Worm (Caenorhabditis elegans) whole organism, L3 larva: Measurements from ENCODE around the gene col-142.

Source experiments
- aly-2 ChIP-seq: fragments of 150-350 bp; optimal IDR thresholded peaks from 2 replicates; lab custom pipeline; 2014; ENCODE audit warnings: missing biosample characterization, missing genetic modification characterization
- ceh-16 ChIP-seq: sonication (generic microtip); optimal IDR thresholded peaks from 2 replicates; lab custom pipeline; 2017; ENCODE audit warnings: missing biosample characterization, missing genetic modification characterization
- egl-27 ChIP-seq: sonication (generic microtip); optimal IDR thresholded peaks from 4 replicates; lab custom pipeline; 2017; ENCODE audit warnings: missing biosample characterization, missing genetic modification reagents, missing genetic modification characterization
- nhr-25 ChIP-seq: sonication (generic microtip); optimal IDR thresholded peaks from 2 replicates; lab custom pipeline; 2017; ENCODE audit warnings: missing biosample characterization, missing genetic modification characterization
- nhr-76 ChIP-seq: fragments of 150-350 bp; sonication (generic microtip); optimal IDR thresholded peaks from 5 replicates; lab custom pipeline; 2014; ENCODE audit warnings: missing biosample characterization, missing genetic modification characterization
- pqm-1 ChIP-seq: fragments of 150-350 bp; optimal IDR thresholded peaks from 2 replicates; lab custom pipeline; 2017; ENCODE audit warnings: missing biosample characterization, missing genetic modification characterization, inconsistent platforms
- tbx-2 ChIP-seq: sonication (generic microtip); optimal IDR thresholded peaks from 2 replicates; lab custom pipeline; 2016; ENCODE audit warnings: mild to moderate bottlenecking, missing genetic modification characterization, missing compliant biosample characterization

- TF ChIP-seq ceh-16, result no peak
- no peak for TF ChIP-seq nhr-76 (tag; lab: Kevin White, UChicago)
- no peak for TF ChIP-seq aly-2 (tag; lab: Kevin White, UChicago)
- TF ChIP-seq nhr-25 (tag; lab: Kevin White, UChicago), result no peak
- no peak for TF ChIP-seq tbx-2
- TF ChIP-seq egl-27 (tag; lab: Kevin White, UChicago), result no peak
- TF ChIP-seq pqm-1 (tag; lab: Kevin White, UChicago), result no peak
Measured at ce11 chrV:6881735-6882134, 50.8 kb downstream of the col-142 start.
